Worm (Caenorhabditis elegans) whole organism, midembryonic: ENCODE data around the gene nas-15.

Source experiments
- T22C8.4 ChIP-seq: fragments of 200-800 bp; sonication (Bioruptor generic); IDR thresholded peaks from 2 replicates; pipeline ENCODE4 v1.3.6; 2022; ENCODE audit warnings: missing genetic modification characterization, missing compliant biosample characterization
- cog-1 ChIP-seq: sonication (generic microtip); optimal IDR thresholded peaks from 2 replicates; lab custom pipeline; 2016; ENCODE audit warnings: missing genetic modification characterization, missing compliant biosample characterization
- flt-1 ChIP-seq: fragments of 200-800 bp; sonication (Bioruptor generic); IDR thresholded peaks from 2 replicates; pipeline ENCODE4 v1.3.6; 2022; ENCODE audit warnings: missing genetic modification characterization, missing compliant biosample characterization
- klf-2 ChIP-seq: fragments of 200-800 bp; sonication (Bioruptor generic); conservative IDR thresholded peaks from 2 replicates; pipeline ENCODE4 v1.3.6; 2022; ENCODE audit warnings: missing genetic modification reagents, missing genetic modification characterization, missing compliant biosample characterization
- med-1 ChIP-seq: sonication (generic microtip); optimal IDR thresholded peaks from 2 replicates; lab custom pipeline; 2017; ENCODE audit warnings: missing genetic modification characterization, mild to moderate bottlenecking, missing compliant biosample characterization, antibody characterized with exemption, missing genetic modification reagents; ENCODE audit not compliant: insufficient read depth
- ref-1 ChIP-seq: fragments of 200-800 bp; sonication (Bioruptor generic); conservative IDR thresholded peaks from 2 replicates; pipeline ENCODE4 v1.3.6; 2022; ENCODE audit warnings: missing genetic modification reagents, missing genetic modification characterization, missing compliant biosample characterization
- tab-1 ChIP-seq: fragments of 200-800 bp; sonication (Bioruptor generic); IDR thresholded peaks from 2 replicates; pipeline ENCODE4 v1.3.6; 2022; ENCODE audit warnings: missing genetic modification characterization, missing compliant biosample characterization
- ztf-23 ChIP-seq: fragments of 200-800 bp; sonication (Bioruptor generic); IDR thresholded peaks from 2 replicates; pipeline ENCODE4 v1.3.6; 2022; ENCODE audit warnings: missing genetic modification reagents, missing genetic modification characterization, missing compliant biosample characterization
- ztf-29 ChIP-seq: fragments of 200-800 bp; sonication (Bioruptor generic); IDR thresholded peaks from 2 replicates; pipeline ENCODE4 v1.3.6; 2022; ENCODE audit warnings: missing genetic modification reagents, missing genetic modification characterization, missing compliant biosample characterization

ce11 chrX:772184-772583, 5.3 kb upstream of the nas-15 start, which contains the start of gene T04G9.4:
- TF ChIP-seq flt-1 (GFP tag; lab: Robert Waterston, UW) (no peak), klf-2 (GFP tag; lab: Robert Waterston, UW) (no peak), med-1 (GFP tag; lab: Kevin White, UChicago) (no peak), ref-1 (GFP tag; lab: Robert Waterston, UW) (no peak), T22C8.4 (GFP tag; lab: Robert Waterston, UW) (no peak), tab-1 (no peak), ztf-23 (GFP tag; lab: Robert Waterston, UW) (no peak), cog-1 (tag; lab: Kevin White, UChicago) (no peak), ztf-29 (GFP tag; lab: Robert Waterston, UW) (no peak)
